Worm (Caenorhabditis elegans): ENCODE measurements around the gene T03F6.4.

Gene T03F6.4

DNA sequence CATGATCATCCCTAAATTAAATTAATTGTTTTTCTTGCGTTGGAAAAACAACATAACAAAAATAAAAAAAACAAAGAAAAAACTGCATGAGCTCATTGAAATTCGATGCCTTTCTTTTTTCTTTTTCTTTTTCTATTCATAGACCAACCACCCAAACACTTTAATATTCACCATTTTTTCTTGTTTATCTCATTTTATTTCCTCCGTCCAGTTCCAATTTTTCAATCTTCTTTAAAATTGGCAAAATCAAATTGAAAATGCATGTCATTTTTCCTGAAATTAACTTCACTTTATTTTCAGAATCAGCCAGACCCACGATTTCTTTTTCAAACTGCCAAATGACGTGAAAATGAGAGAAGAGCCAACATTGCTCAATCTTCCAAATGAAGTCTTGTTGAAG is at the start of gene T03F6.4:
T03F6.4 (plus strand) TSS at position 301 of the 400 bp plus-strand sequence.
- no peak for TF ChIP-seq unc-62 (GFP tag; optimal IDR thresholded peaks at IDR 0.05)

ce11 chrIII:13339672-13340071 is 46.3 kb upstream of the T03F6.4 start, which contains the start of gene F53A2.3:
F53A2.3 (minus strand) TSS chrIII:13339772.
- TF ChIP-seq unc-62 (GFP tag; optimal IDR thresholded peaks at IDR 0.05), result no peak

DNA sequence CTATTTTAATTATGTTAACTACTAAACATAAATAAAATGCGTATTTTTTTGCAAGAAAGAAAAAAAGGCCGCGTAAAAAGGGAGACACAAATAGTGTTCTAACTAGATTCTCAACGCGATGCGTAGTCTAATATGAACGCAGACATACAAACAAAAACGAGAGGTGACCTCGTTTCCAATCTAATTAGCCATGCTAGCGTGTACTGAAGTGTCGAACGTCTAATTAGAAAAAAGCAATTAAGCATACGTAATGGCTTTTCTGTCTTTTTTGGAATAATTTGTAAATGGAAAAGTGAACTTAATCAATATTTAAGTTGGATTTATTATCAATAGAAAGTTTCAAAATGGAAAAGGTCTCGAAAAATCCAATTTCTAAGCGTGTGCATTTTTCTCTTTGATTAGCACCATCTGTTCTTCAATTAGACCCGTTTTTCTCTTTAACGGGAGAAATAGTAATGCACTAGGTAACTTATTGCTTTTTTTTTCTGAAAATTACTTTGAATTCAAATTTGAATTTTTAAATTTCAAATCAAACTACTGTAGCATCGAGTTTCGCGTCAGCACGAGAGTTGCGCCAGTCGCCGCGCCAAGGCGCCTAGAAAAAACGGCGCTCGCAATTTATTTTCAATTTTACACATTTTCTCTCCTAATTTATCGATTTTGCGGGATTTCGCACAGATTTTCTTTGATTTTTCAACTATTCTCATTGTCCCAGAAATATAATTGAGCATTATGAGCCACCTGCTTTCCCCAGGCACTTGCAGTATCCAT is 45.3 kb upstream of the T03F6.4 start:
- no peak for TF ChIP-seq unc-62 (GFP tag; optimal IDR thresholded peaks at IDR 0.05)

- TF ChIP-seq unc-62 (GFP tag; optimal IDR thresholded peaks at IDR 0.05), result no peak
Observed at ce11 chrIII:13341275-13341626, 44.7 kb upstream of the T03F6.4 start, which contains the start of gene nud-1. nud-1 (plus strand) TSS chrIII:13341527.

- TF ChIP-seq unc-62 (GFP tag; optimal IDR thresholded peaks at IDR 0.05), result no peak
Observed at ce11 chrIII:13342079-13342734, 43.7 kb upstream of the T03F6.4 start, which contains the start of gene dro-1. dro-1 (plus strand) TSS chrIII:13342684.

DNA sequence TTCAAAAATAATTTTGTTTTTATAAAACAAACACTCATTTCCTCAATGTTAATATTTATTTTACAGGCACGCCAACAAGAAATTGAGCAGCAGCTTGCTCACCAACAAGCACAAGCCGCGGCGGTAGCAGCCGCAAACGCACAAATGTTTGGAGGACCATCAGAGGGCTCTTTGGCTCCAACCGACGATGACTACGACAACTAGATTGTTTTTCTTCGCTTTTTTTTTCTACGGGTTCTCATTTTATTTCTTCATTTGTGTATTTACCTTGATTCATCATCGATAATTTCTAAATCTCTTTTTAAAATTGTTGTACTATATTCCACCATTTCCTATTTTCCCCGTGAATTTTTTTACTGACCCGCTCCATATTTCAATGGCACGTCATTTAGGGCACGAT is 42.8 kb upstream of the T03F6.4 start, which contains the start of gene ife-1:
ife-1 (plus strand) TSS at position 301 of the 400 bp plus-strand sequence.
- no peak for TF ChIP-seq unc-62 (GFP tag; optimal IDR thresholded peaks at IDR 0.05)

DNA sequence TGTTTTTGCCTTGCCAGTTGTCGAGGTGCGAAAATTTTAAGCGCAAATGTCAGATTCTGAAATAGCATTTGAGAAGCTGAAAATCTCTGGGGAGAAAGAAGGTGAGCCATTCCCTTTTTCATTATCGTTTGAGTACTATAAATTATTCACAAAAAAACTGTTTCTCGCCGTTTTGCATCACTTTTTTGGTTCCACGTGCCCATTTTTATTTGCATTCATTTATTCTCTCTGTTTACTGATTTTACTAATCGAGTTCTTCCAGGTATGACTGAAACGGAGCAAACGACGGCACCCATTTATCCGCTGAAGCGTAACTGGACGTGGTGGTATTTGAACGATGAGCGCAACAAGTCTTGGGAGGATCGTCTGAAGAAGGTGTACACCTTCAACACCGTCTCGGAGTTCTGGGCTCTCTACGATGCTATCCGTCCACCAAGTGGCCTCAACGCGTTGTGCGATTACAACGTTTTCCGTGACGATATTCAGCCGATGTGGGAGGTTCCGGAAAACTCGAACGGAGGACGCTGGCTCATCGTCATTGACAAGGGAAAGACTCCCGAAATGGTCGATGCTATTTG is 42.3 kb upstream of the T03F6.4 start:
- TF ChIP-seq unc-62 (GFP tag; optimal IDR thresholded peaks at IDR 0.05), result no peak

DNA sequence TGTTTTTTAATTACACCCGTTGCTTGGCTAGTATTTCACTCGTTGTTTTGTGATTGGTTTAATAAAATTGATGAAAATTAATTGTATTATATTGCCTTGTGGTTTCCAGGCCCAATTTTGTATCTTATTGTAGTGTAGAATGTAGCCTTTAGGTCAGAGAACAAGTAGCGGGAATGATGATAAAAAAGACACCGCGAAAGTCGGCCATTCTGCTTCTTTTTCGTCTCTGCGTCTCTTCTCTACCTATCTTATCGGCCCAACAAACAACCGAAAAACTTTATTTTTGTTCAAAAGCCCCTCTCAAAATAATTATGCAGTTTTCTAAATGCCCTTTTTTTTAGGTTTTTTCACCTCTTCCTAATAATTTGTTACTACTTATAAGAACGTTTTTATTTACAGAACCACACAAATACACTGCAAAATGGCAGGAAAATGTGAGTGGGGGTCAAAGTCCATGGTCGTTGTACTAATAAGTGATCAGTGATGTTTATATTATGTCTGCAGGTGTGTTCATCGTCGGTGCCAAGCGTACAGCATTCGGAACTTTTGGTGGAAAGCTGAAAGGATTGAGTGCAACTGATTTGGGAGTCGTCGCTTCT is 41.3 kb upstream of the T03F6.4 start, which contains the start of gene acaa-2:
acaa-2 (plus strand) TSS at position 400 of the 599 bp plus-strand sequence.
- no peak for TF ChIP-seq unc-62 (GFP tag; optimal IDR thresholded peaks at IDR 0.05)

- no peak for TF ChIP-seq unc-62 (GFP tag; optimal IDR thresholded peaks at IDR 0.05)
Observed at ce11 chrIII:13346785-13347184, 39.2 kb upstream of the T03F6.4 start, which contains the start of gene mtm-6. mtm-6 (plus strand) TSS chrIII:13347085.

ce11 chrIII:13347782-13348327 is 38.1 kb upstream of the T03F6.4 start:
- no peak for TF ChIP-seq unc-62 (GFP tag; optimal IDR thresholded peaks at IDR 0.05)

DNA sequence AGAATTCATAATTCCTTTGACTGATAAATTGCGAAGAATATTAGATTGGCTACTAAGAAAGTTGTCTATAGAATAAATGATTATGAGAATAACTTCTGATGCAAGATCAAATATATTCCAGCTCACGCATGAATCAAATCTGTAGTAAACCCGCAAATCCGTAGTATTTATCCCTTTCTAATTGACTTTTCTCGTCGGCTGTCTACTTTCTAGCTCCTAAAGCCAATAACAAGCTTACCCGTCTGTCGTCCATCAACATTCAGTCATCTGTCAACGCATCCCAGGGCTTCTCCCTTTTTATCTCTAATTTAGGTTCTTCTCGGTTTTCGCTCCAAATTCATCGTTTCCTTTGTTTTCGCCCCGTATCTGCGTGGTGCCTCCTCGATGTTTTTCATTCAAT is 37.1 kb upstream of the T03F6.4 start:
- no peak for TF ChIP-seq unc-62 (GFP tag; optimal IDR thresholded peaks at IDR 0.05)

DNA sequence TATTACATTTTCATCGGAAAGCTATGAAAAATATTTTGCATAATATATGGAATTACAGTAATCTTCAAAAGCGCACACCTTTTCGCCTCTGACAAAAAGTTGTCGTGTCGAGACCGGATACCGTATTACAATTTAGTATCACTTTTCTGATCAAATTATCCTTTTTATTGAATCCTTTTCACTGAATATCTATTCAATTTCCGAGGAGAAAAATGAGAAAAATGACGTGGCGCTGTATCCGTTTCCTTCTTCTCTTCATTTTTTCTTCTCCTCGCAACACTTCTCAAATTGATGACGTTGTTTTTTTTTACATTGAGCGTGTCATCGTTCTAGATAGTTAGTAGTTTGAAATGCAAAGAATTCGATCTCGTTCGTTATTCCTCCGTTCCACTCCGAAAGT is 35.0 kb upstream of the T03F6.4 start:
- TF ChIP-seq unc-62 (GFP tag; optimal IDR thresholded peaks at IDR 0.05), result no peak

DNA sequence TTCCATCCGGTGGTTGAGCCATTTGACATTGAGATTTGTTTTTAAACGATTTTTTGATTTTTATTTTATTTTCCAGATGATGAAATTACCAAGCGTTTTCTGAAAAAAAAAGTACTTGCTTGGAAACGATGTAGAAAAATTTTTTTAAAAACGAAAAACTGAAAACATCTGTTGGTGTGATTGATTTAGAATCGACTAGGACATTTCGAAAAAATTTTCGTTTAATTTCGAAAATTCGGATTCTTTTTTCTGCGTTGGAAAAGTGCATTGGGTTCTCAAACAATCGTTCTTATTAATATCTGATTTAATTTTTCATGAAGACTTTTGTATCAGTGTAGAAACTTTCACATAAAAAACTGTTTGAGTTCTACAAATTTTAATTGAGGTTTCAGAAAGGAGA is 26.7 kb upstream of the T03F6.4 start, which contains the start of gene F53A2.9:
F53A2.9 (minus strand) TSS at position 101 of the 400 bp plus-strand sequence.
- TF ChIP-seq unc-62 (GFP tag; optimal IDR thresholded peaks at IDR 0.05), result no peak

- no peak for TF ChIP-seq unc-62 (GFP tag; optimal IDR thresholded peaks at IDR 0.05)
Observed at ce11 chrIII:13359847-13360246, 26.1 kb upstream of the T03F6.4 start.

ce11 chrIII:13370980-13371379 is 15.0 kb upstream of the T03F6.4 start, which contains the start of gene T03F6.9:
T03F6.9 (minus strand) TSS chrIII:13371080.
- no peak for TF ChIP-seq unc-62 (GFP tag; optimal IDR thresholded peaks at IDR 0.05)

Data from whole organism, dauer.